Worm (Caenorhabditis elegans) whole organism, L4 larva: ENCODE results near the gene C33F10.14.

Experiments used
- F10B5.3 ChIP-seq: sonication (generic microtip); optimal IDR thresholded peaks from 2 replicates; lab custom pipeline; 2016; ENCODE audit warnings: mild to moderate bottlenecking, missing genetic modification characterization, missing compliant biosample characterization
- T20F7.1 ChIP-seq: fragments of 200-800 bp; sonication (Bioruptor generic); optimal IDR thresholded peaks from 2 replicates; lab custom pipeline; 2018; ENCODE audit warnings: mild to moderate bottlenecking, missing genetic modification characterization, missing compliant biosample characterization
- ZK546.5 ChIP-seq, 2 experiments: sonication (generic microtip); optimal IDR thresholded peaks; 2 replicates each; lab custom pipeline; 2017; ENCODE audit warnings: missing biosample characterization in 2 of 2, missing genetic modification characterization in 2 of 2
- ceh-44 ChIP-seq: fragments of 200-800 bp; sonication (Bioruptor generic); IDR thresholded peaks from 2 replicates; pipeline ENCODE4 v1.3.6; 2022; ENCODE audit warnings: missing genetic modification reagents, missing genetic modification characterization, missing compliant biosample characterization
- ceh-62 ChIP-seq: sonication (generic microtip); optimal IDR thresholded peaks from 2 replicates; lab custom pipeline; 2017; ENCODE audit warnings: missing biosample characterization, missing genetic modification characterization
- ctbp-1 ChIP-seq: fragments of 200-800 bp; sonication (Bioruptor generic); IDR thresholded peaks from 2 replicates; pipeline ENCODE4 v1.3.6; 2022; ENCODE audit warnings: missing genetic modification reagents, missing genetic modification characterization, missing compliant biosample characterization
- daf-16 ChIP-seq, 3 experiments: sonication (generic microtip); optimal IDR thresholded peaks; 2 replicates each; lab custom pipeline; 2016 to 2017; ENCODE audit warnings: missing genetic modification characterization in 3 of 3, missing genetic modification reagents in 3 of 3, mild to moderate bottlenecking in 2 of 3, missing compliant biosample characterization in 2 of 3, missing biosample characterization in 1 of 3, moderate library complexity in 1 of 3
- dmd-6 ChIP-seq: fragments of 200-800 bp; sonication (Bioruptor generic); IDR thresholded peaks from 2 replicates; pipeline ENCODE4 v1.3.6; 2022; ENCODE audit warnings: missing genetic modification reagents, missing genetic modification characterization, missing compliant biosample characterization
- dmd-8 ChIP-seq: fragments of 200-800 bp; sonication (Bioruptor generic); IDR thresholded peaks from 2 replicates; pipeline ENCODE4 v1.3.6; 2022; ENCODE audit warnings: missing genetic modification characterization, missing compliant biosample characterization
- dve-1 ChIP-seq: sonication (generic microtip); optimal IDR thresholded peaks from 2 replicates; lab custom pipeline; 2017; ENCODE audit warnings: antibody characterized with exemption, mild to moderate bottlenecking, missing genetic modification characterization, missing compliant biosample characterization; ENCODE audit not compliant: insufficient read depth
- egl-27 ChIP-seq: sonication (generic microtip); optimal IDR thresholded peaks from 3 replicates; lab custom pipeline; 2017; ENCODE audit warnings: missing biosample characterization, missing genetic modification reagents, missing genetic modification characterization
- egl-43 ChIP-seq: fragments of 200-800 bp; sonication (Bioruptor generic); IDR thresholded peaks from 2 replicates; pipeline ENCODE4 v1.3.6; 2022; ENCODE audit warnings: missing genetic modification reagents, missing genetic modification characterization, missing compliant biosample characterization
- fkh-10 ChIP-seq: fragments of 150-350 bp; optimal IDR thresholded peaks from 2 replicates; lab custom pipeline; 2014; ENCODE audit warnings: missing biosample characterization, missing genetic modification reagents, missing genetic modification characterization
- gei-8 ChIP-seq: fragments of 200-800 bp; sonication (Bioruptor generic); optimal IDR thresholded peaks from 2 replicates; lab custom pipeline; 2018; ENCODE audit warnings: mild to moderate bottlenecking, missing genetic modification characterization, missing compliant biosample characterization
- hlh-11 ChIP-seq: fragments of 200-800 bp; sonication (Bioruptor generic); optimal IDR thresholded peaks from 2 replicates; lab custom pipeline; 2018; ENCODE audit warnings: mild to moderate bottlenecking, missing genetic modification characterization, missing compliant biosample characterization
- hlh-30 ChIP-seq: sonication (generic microtip); optimal IDR thresholded peaks from 2 replicates; lab custom pipeline; 2017; ENCODE audit warnings: antibody characterized with exemption, mild to moderate bottlenecking, missing genetic modification characterization, missing compliant biosample characterization; ENCODE audit not compliant: insufficient read depth
- hmg-1.1 ChIP-seq: fragments of 200-800 bp; sonication (Bioruptor generic); IDR thresholded peaks from 2 replicates; pipeline ENCODE4 v1.3.6; 2022; ENCODE audit warnings: missing genetic modification reagents, missing genetic modification characterization, missing compliant biosample characterization
- lim-7 ChIP-seq: fragments of 200-800 bp; sonication (Bioruptor generic); IDR thresholded peaks from 2 replicates; pipeline ENCODE4 v1.3.6; 2022; ENCODE audit warnings: missing genetic modification characterization, missing compliant biosample characterization
- lin-1 ChIP-seq: fragments of 200-800 bp; sonication (Bioruptor generic); IDR thresholded peaks from 2 replicates; pipeline ENCODE4 v1.3.6; 2022; ENCODE audit warnings: missing genetic modification reagents, missing genetic modification characterization, missing compliant biosample characterization
- lin-15B ChIP-seq: fragments of 150-350 bp; sonication (generic microtip); optimal IDR thresholded peaks from 3 replicates; lab custom pipeline; 2014; ENCODE audit warnings: missing biosample characterization, missing genetic modification characterization
- lir-3 ChIP-seq: sonication (generic microtip); optimal IDR thresholded peaks from 2 replicates; lab custom pipeline; 2016; ENCODE audit warnings: mild to moderate bottlenecking, missing genetic modification characterization, missing compliant biosample characterization
- lsy-2 ChIP-seq, 2 experiments: fragments of 150-350 bp in 1 of 2; sonication (generic microtip) in 1 of 2; optimal IDR thresholded peaks; 2 replicates each; lab custom pipeline; 2014 to 2017; ENCODE audit warnings: missing biosample characterization in 2 of 2, missing genetic modification characterization in 2 of 2
- madf-9 ChIP-seq: fragments of 200-800 bp; sonication (Bioruptor generic); conservative IDR thresholded peaks from 2 replicates; pipeline ENCODE4 v1.3.6; 2022; ENCODE audit warnings: missing genetic modification reagents, missing genetic modification characterization, missing compliant biosample characterization
- mdl-1 ChIP-seq, 2 experiments: fragments of 150-350 bp in 1 of 2; sonication (generic microtip) in 1 of 2; optimal IDR thresholded peaks; 2 replicates each; lab custom pipeline; 2014 to 2017; ENCODE audit warnings: missing biosample characterization in 2 of 2, missing genetic modification characterization in 2 of 2
- mdt-29 ChIP-seq: fragments of 200-800 bp; sonication (Bioruptor generic); IDR thresholded peaks from 2 replicates; pipeline ENCODE4 v1.3.6; 2022; ENCODE audit warnings: missing genetic modification reagents, missing genetic modification characterization, missing compliant biosample characterization
- mxl-3 ChIP-seq: fragments of 200-800 bp; sonication (Bioruptor generic); optimal IDR thresholded peaks from 2 replicates; lab custom pipeline; 2018; ENCODE audit warnings: mild to moderate bottlenecking, missing genetic modification characterization, missing compliant biosample characterization
- nhr-102 ChIP-seq: sonication (generic microtip); optimal IDR thresholded peaks from 2 replicates; lab custom pipeline; 2016; ENCODE audit warnings: mild to moderate bottlenecking, missing genetic modification characterization, moderate library complexity, missing compliant biosample characterization
- nhr-237 ChIP-seq: sonication (generic microtip); optimal IDR thresholded peaks from 2 replicates; lab custom pipeline; 2017; ENCODE audit warnings: missing biosample characterization, missing genetic modification characterization
- nhr-25 ChIP-seq: sonication (generic microtip); optimal IDR thresholded peaks from 2 replicates; lab custom pipeline; 2017; ENCODE audit warnings: missing genetic modification characterization, mild to moderate bottlenecking, missing compliant biosample characterization, antibody characterized with exemption, moderate library complexity, borderline replicate concordance; ENCODE audit not compliant: insufficient read depth
- nhr-28 ChIP-seq: fragments of 150-350 bp; optimal IDR thresholded peaks from 2 replicates; lab custom pipeline; 2014; ENCODE audit warnings: missing biosample characterization, missing genetic modification characterization
- nhr-41 ChIP-seq: fragments of 200-800 bp; sonication (Bioruptor generic); IDR thresholded peaks from 2 replicates; pipeline ENCODE4 v1.3.6; 2022; ENCODE audit warnings: missing genetic modification reagents, missing genetic modification characterization, missing compliant biosample characterization
- nhr-48 ChIP-seq: sonication (generic microtip); optimal IDR thresholded peaks from 2 replicates; lab custom pipeline; 2016; ENCODE audit warnings: mild to moderate bottlenecking, missing genetic modification characterization, missing compliant biosample characterization
- nhr-77 ChIP-seq: fragments of 150-350 bp; optimal IDR thresholded peaks from 2 replicates; lab custom pipeline; 2014; ENCODE audit warnings: missing biosample characterization, missing genetic modification characterization
- php-3 ChIP-seq: fragments of 200-800 bp; sonication (Bioruptor generic); IDR thresholded peaks from 2 replicates; pipeline ENCODE4 v1.3.6; 2022; ENCODE audit warnings: missing genetic modification reagents, missing genetic modification characterization, missing compliant biosample characterization
- pqm-1 ChIP-seq: sonication (generic microtip); optimal IDR thresholded peaks from 2 replicates; lab custom pipeline; 2017; ENCODE audit warnings: missing biosample characterization, missing genetic modification characterization
- rbr-2 ChIP-seq: sonication (generic microtip); optimal IDR thresholded peaks from 2 replicates; lab custom pipeline; 2016; ENCODE audit warnings: missing genotype, missing genetic modification characterization, missing compliant biosample characterization
- saeg-2 ChIP-seq: fragments of 200-800 bp; sonication (Bioruptor generic); IDR thresholded peaks from 2 replicates; pipeline ENCODE4 v1.3.6; 2022; ENCODE audit warnings: missing genetic modification reagents, missing genetic modification characterization, missing compliant biosample characterization
- sdz-12 ChIP-seq: fragments of 200-800 bp; sonication (Bioruptor generic); optimal IDR thresholded peaks from 2 replicates; lab custom pipeline; 2018; ENCODE audit warnings: mild to moderate bottlenecking, missing genetic modification characterization, missing compliant biosample characterization
- set-16 ChIP-seq: fragments of 200-800 bp; sonication (Bioruptor generic); IDR thresholded peaks from 2 replicates; pipeline ENCODE4 v1.3.6; 2022; ENCODE audit warnings: missing genetic modification reagents, missing genetic modification characterization, missing compliant biosample characterization
- skn-1 ChIP-seq: fragments of 150-350 bp; optimal IDR thresholded peaks from 2 replicates; lab custom pipeline; 2014; ENCODE audit warnings: missing biosample characterization, missing genetic modification characterization
- tra-1 ChIP-seq: fragments of 200-800 bp; sonication (Bioruptor generic); IDR thresholded peaks from 2 replicates; pipeline ENCODE4 v1.3.6; 2022; ENCODE audit warnings: missing genetic modification reagents, missing genetic modification characterization, missing compliant biosample characterization
- unc-62 ChIP-seq, 3 experiments: fragments of 150-350 bp in 1 of 3; sonication (generic microtip); optimal IDR thresholded peaks in 2 of 3; peaks in 1 of 3; 1 replicate in 1 of 3; 2 replicates in 2 of 3; lab custom pipeline; 2014 to 2017; ENCODE audit warnings: missing biosample characterization in 3 of 3, missing genetic modification characterization in 3 of 3, missing genetic modification reagents in 3 of 3, missing genotype in 1 of 3
- vab-7 ChIP-seq: fragments of 200-800 bp; sonication (Bioruptor generic); IDR thresholded peaks from 2 replicates; pipeline ENCODE4 v1.3.6; 2022; ENCODE audit warnings: missing genetic modification reagents, missing genetic modification characterization, missing compliant biosample characterization
- zip-11 ChIP-seq: fragments of 200-800 bp; sonication (Bioruptor generic); IDR thresholded peaks from 2 replicates; pipeline ENCODE4 v1.3.6; 2022; ENCODE audit warnings: missing genetic modification characterization, missing compliant biosample characterization

The C33F10.14 gene

ce11 chrII:4767612-4768011 lies 29.6 kb upstream of the C33F10.14 start:
- peak in 1 of 2 experiments; percentile 28 for TF ChIP-seq unc-62 (GFP tag; optimal IDR thresholded peaks at IDR 0.05 in 1 of 2; lab: Kevin White, UChicago)
- TF ChIP-seq unc-62 (tag; optimal IDR thresholded peaks at IDR 0.05; lab: Kevin White, UChicago): no peak
- no peak for TF ChIP-seq egl-43 (GFP tag; lab: Robert Waterston, UW)

- TF ChIP-seq nhr-237 (no peak), T20F7.1 (GFP tag; lab: Kevin White, UChicago) (peak; percentile 42), ceh-44 (GFP tag; lab: Robert Waterston, UW) (no peak), mxl-3 (GFP tag; lab: Kevin White, UChicago) (no peak), hlh-11 (tag; lab: Kevin White, UChicago) (peak; percentile 73), set-16 (GFP tag; lab: Robert Waterston, UW) (no peak), nhr-28 (tag; lab: Kevin White, UChicago) (peak; percentile 79), lir-3 (no peak), nhr-102 (tag; lab: Kevin White, UChicago) (peak; percentile 61), nhr-48 (peak; percentile 25), hmg-1.1 (GFP tag; lab: Robert Waterston, UW) (no peak), egl-27 (tag; lab: Kevin White, UChicago) (no peak), hlh-30 (peak; percentile 59), php-3 (peak; percentile 91), skn-1 (tag; lab: Kevin White, UChicago) (no peak), tra-1 (peak; percentile 80; the same call in 1 of the 2 replicates), F10B5.3 (tag; lab: Kevin White, UChicago) (no peak), sdz-12 (GFP tag; lab: Kevin White, UChicago) (no peak), ZK546.5 (tag; optimal IDR thresholded peaks at IDR 0.05; lab: Kevin White, UChicago) (no peak), dmd-6 (GFP tag; lab: Robert Waterston, UW) (peak; percentile 97), lin-1 (peak; percentile 87), mdl-1 (tag; optimal IDR thresholded peaks at IDR 0.05; lab: Kevin White, UChicago) (peak in 1 of 2 experiments; percentile 62), dve-1 (peak; percentile 84), lsy-2 (tag; optimal IDR thresholded peaks at IDR 0.05; lab: Kevin White, UChicago) (peak in 1 of 2 experiments; percentile 5), nhr-25 (tag; lab: Kevin White, UChicago) (no peak), dmd-8 (GFP tag; lab: Robert Waterston, UW) (no peak), nhr-77 (tag; lab: Kevin White, UChicago) (peak; percentile 44), gei-8 (GFP tag; lab: Kevin White, UChicago) (no peak), daf-16 (GFP tag; optimal IDR thresholded peaks at IDR 0.05; lab: Kevin White, UChicago) (peak in 1 of 2 experiments; percentile 53), daf-16 (tag; optimal IDR thresholded peaks at IDR 0.05; lab: Kevin White, UChicago) (peak; percentile 96), saeg-2 (GFP tag; lab: Robert Waterston, UW) (no peak), fkh-10 (no peak)
Measured at ce11 chrII:4769096-4769495, 28.1 kb upstream of the C33F10.14 start.

DNA sequence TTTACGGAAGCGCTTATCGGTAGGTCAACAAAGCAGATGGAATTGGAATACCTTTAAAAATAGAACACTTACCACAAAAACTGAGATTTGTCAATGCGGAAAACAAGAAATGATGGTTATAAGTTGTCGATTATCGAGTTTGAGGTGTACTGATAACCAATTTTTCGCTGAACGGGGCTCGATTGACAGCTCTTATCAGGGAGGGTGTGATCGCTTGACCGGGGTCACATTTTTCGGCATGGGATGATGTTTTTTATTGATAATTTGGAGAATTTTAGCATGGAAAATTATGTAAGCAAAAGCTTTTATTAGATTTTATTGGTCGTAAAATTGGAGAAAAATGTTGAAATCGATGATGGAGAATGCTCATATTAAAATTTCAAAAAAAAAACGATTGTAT lies 27.3 kb upstream of the C33F10.14 start:
- TF ChIP-seq F10B5.3 (tag; lab: Kevin White, UChicago): no peak
- peak; percentile 62 for TF ChIP-seq hlh-30
- TF ChIP-seq zip-11 (GFP tag; lab: Robert Waterston, UW): no peak
- TF ChIP-seq hlh-11 (tag; lab: Kevin White, UChicago): peak; percentile 90
- TF ChIP-seq tra-1: 0 out of 2 replicates have a peak, but pooled peaks have one; percentile 42
- TF ChIP-seq lin-1: peak; percentile 61
- no peak for TF ChIP-seq lim-7 (GFP tag; lab: Robert Waterston, UW)
- peak; percentile 91 for TF ChIP-seq dve-1
- TF ChIP-seq mdt-29 (GFP tag; lab: Robert Waterston, UW): 0 out of 2 replicates have a peak, but pooled peaks have one; percentile 33
- TF ChIP-seq php-3: peak; percentile 98
- TF ChIP-seq mdl-1 (tag; optimal IDR thresholded peaks at IDR 0.05; lab: Kevin White, UChicago): peak in 1 of 2 experiments; percentile 13
- no peak for TF ChIP-seq ceh-62
- TF ChIP-seq nhr-28 (tag; lab: Kevin White, UChicago): peak; percentile 84
- TF ChIP-seq lin-15B (tag; lab: Kevin White, UChicago): no peak
- peak; percentile 92 for TF ChIP-seq dmd-6 (GFP tag; lab: Robert Waterston, UW)
- TF ChIP-seq ceh-44 (GFP tag; lab: Robert Waterston, UW): no peak
- no peak for TF ChIP-seq madf-9 (GFP tag; lab: Robert Waterston, UW)
- TF ChIP-seq rbr-2: no peak
- no peak for TF ChIP-seq daf-16 (GFP tag; optimal IDR thresholded peaks at IDR 0.05; lab: Kevin White, UChicago)
- TF ChIP-seq daf-16 (tag; optimal IDR thresholded peaks at IDR 0.05; lab: Kevin White, UChicago): peak; percentile 97
- peak; percentile 78; the same call in 1 of the 2 replicates for TF ChIP-seq nhr-41 (GFP tag; lab: Robert Waterston, UW)
- TF ChIP-seq pqm-1: peak; percentile 98
- TF ChIP-seq nhr-48: peak; percentile 34
- TF ChIP-seq nhr-102 (tag; lab: Kevin White, UChicago): peak; percentile 63
- TF ChIP-seq nhr-77 (tag; lab: Kevin White, UChicago): peak; percentile 29
- TF ChIP-seq vab-7 (GFP tag; lab: Robert Waterston, UW): no peak
- no peak for TF ChIP-seq ctbp-1 (GFP tag; lab: Robert Waterston, UW)
